Worm (Caenorhabditis elegans) whole organism, midembryonic: Measurements from ENCODE around the gene fbxa-7.
"Not testable (repeated sequence)": the region's sequence is repeated elsewhere in the genome, so short reads cannot be mapped to it uniquely, and the experiment has no call there.

ENCODE experiments used
- T22C8.4 ChIP-seq: fragments of 200-800 bp; sonication (Bioruptor generic); IDR thresholded peaks from 2 replicates; pipeline ENCODE4 v1.3.6; 2022; ENCODE audit warnings: missing genetic modification characterization, missing compliant biosample characterization
- cog-1 ChIP-seq: sonication (generic microtip); optimal IDR thresholded peaks from 2 replicates; lab custom pipeline; 2016; ENCODE audit warnings: missing genetic modification characterization, missing compliant biosample characterization
- flt-1 ChIP-seq: fragments of 200-800 bp; sonication (Bioruptor generic); IDR thresholded peaks from 2 replicates; pipeline ENCODE4 v1.3.6; 2022; ENCODE audit warnings: missing genetic modification characterization, missing compliant biosample characterization
- klf-2 ChIP-seq: fragments of 200-800 bp; sonication (Bioruptor generic); conservative IDR thresholded peaks from 2 replicates; pipeline ENCODE4 v1.3.6; 2022; ENCODE audit warnings: missing genetic modification reagents, missing genetic modification characterization, missing compliant biosample characterization
- med-1 ChIP-seq: sonication (generic microtip); optimal IDR thresholded peaks from 2 replicates; lab custom pipeline; 2017; ENCODE audit warnings: missing genetic modification characterization, mild to moderate bottlenecking, missing compliant biosample characterization, antibody characterized with exemption, missing genetic modification reagents; ENCODE audit not compliant: insufficient read depth
- ref-1 ChIP-seq: fragments of 200-800 bp; sonication (Bioruptor generic); conservative IDR thresholded peaks from 2 replicates; pipeline ENCODE4 v1.3.6; 2022; ENCODE audit warnings: missing genetic modification reagents, missing genetic modification characterization, missing compliant biosample characterization
- tab-1 ChIP-seq: fragments of 200-800 bp; sonication (Bioruptor generic); IDR thresholded peaks from 2 replicates; pipeline ENCODE4 v1.3.6; 2022; ENCODE audit warnings: missing genetic modification characterization, missing compliant biosample characterization
- ztf-23 ChIP-seq: fragments of 200-800 bp; sonication (Bioruptor generic); IDR thresholded peaks from 2 replicates; pipeline ENCODE4 v1.3.6; 2022; ENCODE audit warnings: missing genetic modification reagents, missing genetic modification characterization, missing compliant biosample characterization
- ztf-29 ChIP-seq: fragments of 200-800 bp; sonication (Bioruptor generic); IDR thresholded peaks from 2 replicates; pipeline ENCODE4 v1.3.6; 2022; ENCODE audit warnings: missing genetic modification reagents, missing genetic modification characterization, missing compliant biosample characterization

The fbxa-7 gene

DNA sequence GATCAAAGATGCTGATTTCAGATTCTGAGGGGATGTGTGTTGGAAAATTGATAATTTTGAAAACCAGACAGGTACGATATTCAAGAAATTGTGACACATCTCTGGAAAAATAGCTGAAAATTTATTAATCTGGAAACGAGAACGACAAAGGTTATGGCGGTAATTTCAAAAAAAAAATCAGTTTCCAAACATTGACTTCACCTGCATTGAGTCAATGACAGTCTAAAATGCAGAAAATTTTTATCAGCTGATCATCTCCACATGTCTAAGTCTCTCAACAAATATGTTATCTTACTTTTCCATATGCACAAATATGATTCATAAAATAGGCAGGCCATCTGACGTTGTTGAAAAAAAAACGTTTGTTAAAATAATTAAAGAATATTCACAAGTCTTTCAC is 20.8 kb upstream of the fbxa-7 start, which contains the start of gene fbxa-48:
fbxa-48 (minus strand) TSS at position 101 of the 400 bp plus-strand sequence.
- TF ChIP-seq cog-1 (tag; lab: Kevin White, UChicago) (no peak), ref-1 (GFP tag; lab: Robert Waterston, UW) (no peak), ztf-29 (GFP tag; lab: Robert Waterston, UW) (no peak), med-1 (GFP tag; lab: Kevin White, UChicago) (no peak), tab-1 (GFP tag; lab: Robert Waterston, UW) (no peak), ztf-23 (GFP tag; lab: Robert Waterston, UW) (no peak), flt-1 (GFP tag; lab: Robert Waterston, UW) (no peak), klf-2 (GFP tag; lab: Robert Waterston, UW) (no peak), T22C8.4 (GFP tag; lab: Robert Waterston, UW) (no peak)

DNA sequence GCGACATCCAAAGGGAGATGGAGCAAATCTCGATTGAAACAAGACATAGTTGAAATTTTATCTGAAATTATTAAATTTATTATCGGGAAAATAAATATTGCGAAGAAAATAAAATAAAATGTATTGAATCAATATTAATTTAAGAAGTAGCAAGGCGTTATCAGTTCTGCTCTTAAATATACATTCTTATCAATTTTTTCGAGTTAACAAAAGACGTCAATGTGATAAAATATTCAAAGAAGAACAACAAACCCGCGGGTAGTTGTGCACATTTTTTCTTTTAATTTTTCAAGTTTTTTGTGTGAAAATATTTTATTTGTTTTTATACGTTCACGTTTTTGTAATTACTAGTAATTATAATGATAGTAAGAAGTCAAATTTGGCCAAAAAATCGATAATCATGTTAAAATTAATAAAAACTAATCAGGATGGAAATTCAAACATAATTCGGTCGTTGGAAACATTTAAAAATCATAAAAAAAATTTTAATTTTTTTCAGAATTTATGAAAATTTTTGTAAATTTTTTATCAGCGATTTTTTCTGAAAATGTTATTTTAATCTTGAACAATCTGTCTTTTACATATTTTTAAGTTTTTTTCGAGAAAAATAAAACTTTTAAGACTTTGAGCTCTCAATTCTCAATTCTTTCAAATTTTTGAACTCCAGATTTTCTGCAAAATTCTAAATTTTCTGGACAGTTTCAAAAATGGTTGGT is 14.9 kb upstream of the fbxa-7 start, which contains the start of gene fbxa-9:
fbxa-9 (plus strand) TSS at position 666 of the 716 bp plus-strand sequence.
- TF ChIP-seq ztf-29 (GFP tag; lab: Robert Waterston, UW) = no peak

DNA sequence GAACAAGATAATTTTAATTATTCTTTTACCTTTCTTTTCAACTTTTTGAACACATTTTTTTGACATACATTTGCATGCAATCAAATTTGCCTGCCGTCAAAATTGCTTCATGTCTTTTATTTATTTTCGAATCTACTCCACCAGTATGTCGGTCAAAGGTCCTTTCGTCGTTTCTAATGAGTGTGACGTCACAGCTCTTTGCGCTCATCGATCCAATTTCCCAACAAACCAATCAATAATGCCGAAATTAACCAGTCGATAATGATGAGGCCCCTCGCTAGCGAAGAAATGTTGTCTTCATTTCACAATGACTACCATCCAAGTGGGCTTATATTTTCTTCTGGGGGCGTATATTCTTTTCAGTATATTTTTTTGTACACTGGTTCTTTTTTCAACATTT is 11.7 kb upstream of the fbxa-7 start, which contains the start of gene Y54F10BM.6:
Y54F10BM.6 (plus strand) TSS at position 301 of the 400 bp plus-strand sequence.
- TF ChIP-seq ref-1 (GFP tag; lab: Robert Waterston, UW) (no peak), med-1 (GFP tag; lab: Kevin White, UChicago) (no peak), ztf-23 (GFP tag; lab: Robert Waterston, UW) (no peak), klf-2 (GFP tag; lab: Robert Waterston, UW) (no peak), T22C8.4 (GFP tag; lab: Robert Waterston, UW) (no peak), tab-1 (GFP tag; lab: Robert Waterston, UW) (no peak), ztf-29 (GFP tag; lab: Robert Waterston, UW) (no peak), cog-1 (tag; lab: Kevin White, UChicago) (no peak), flt-1 (GFP tag; lab: Robert Waterston, UW) (no peak)

DNA sequence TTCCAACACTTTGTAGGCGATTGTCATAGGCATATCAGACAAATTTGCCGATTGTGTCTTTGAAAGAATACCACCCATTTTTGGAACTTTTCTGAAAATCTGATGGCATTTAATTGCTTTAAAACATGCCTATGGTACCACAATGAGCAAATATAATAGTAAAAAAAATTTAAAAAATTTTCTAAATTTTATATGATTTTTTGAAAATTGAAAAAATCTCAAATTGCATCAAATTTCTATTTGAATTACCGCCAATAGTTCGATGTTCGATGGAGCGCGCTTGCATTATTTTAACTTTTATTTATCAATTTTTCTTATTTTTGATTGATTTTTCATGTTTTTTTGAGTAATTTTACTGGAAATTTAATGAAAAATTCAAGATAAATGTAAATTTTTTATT is 10.1 kb upstream of the fbxa-7 start, which contains the start of gene fbxa-42:
fbxa-42 (minus strand) TSS at position 101 of the 400 bp plus-strand sequence.
- not testable (repeated sequence) for TF ChIP-seq T22C8.4 (GFP tag; lab: Robert Waterston, UW); med-1 (GFP tag; lab: Kevin White, UChicago); flt-1 (GFP tag; lab: Robert Waterston, UW)

DNA sequence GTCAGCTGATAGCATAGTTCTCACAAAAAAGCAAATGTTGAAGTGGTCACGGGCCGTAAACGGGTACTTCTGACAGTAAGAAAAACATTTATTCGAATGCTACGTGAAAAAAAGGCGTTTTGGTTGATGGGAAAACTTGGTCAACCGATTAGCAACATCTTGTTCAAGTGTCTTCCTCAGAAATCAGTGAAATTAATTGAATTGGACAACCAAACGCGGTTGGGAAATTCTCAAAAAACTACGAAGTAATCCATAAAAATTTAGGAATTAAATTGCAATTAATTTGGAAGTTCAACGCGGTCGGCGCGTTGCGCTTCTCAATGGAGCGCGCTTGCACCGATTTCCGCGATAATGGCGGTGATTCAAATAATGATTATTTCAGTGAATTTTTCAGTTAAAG is 8.1 kb upstream of the fbxa-7 start:
- TF ChIP-seq cog-1 (tag; lab: Kevin White, UChicago) (no peak), ztf-23 (GFP tag; lab: Robert Waterston, UW) (no peak), ref-1 (GFP tag; lab: Robert Waterston, UW) (no peak), klf-2 (GFP tag; lab: Robert Waterston, UW) (no peak), T22C8.4 (GFP tag; lab: Robert Waterston, UW) (no peak), med-1 (GFP tag; lab: Kevin White, UChicago) (no peak), ztf-29 (GFP tag; lab: Robert Waterston, UW) (no peak), flt-1 (GFP tag; lab: Robert Waterston, UW) (no peak), tab-1 (GFP tag; lab: Robert Waterston, UW) (no peak)

DNA sequence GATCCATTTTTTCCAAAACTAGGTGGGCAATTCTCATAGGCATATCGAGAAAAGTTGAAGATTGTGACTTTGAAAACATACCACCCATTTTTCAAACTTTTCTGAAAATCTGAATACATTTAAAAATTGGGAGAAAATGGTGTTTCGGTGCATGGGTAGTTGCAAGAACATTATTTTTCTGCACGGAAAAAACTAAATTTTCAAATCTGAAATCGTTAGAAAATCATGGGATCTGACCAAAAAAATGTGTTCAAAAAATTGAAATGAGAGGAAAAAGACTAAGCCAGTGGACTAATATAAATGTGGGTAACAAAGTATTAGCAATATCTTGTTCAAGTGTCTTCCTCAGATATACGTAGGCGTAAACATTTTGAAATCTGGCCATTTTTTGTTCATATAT is 7.6 kb upstream of the fbxa-7 start, which contains the start of gene fbxa-43:
fbxa-43 (minus strand) TSS at position 101 of the 400 bp plus-strand sequence.
- TF ChIP-seq ztf-29 (GFP tag; lab: Robert Waterston, UW) (no peak), flt-1 (GFP tag; lab: Robert Waterston, UW) (no peak), klf-2 (GFP tag; lab: Robert Waterston, UW) (no peak), cog-1 (tag; lab: Kevin White, UChicago) (no peak), med-1 (GFP tag; lab: Kevin White, UChicago) (no peak), T22C8.4 (GFP tag; lab: Robert Waterston, UW) (no peak), ztf-23 (GFP tag; lab: Robert Waterston, UW) (no peak), ref-1 (GFP tag; lab: Robert Waterston, UW) (no peak), tab-1 (GFP tag; lab: Robert Waterston, UW) (no peak)

DNA sequence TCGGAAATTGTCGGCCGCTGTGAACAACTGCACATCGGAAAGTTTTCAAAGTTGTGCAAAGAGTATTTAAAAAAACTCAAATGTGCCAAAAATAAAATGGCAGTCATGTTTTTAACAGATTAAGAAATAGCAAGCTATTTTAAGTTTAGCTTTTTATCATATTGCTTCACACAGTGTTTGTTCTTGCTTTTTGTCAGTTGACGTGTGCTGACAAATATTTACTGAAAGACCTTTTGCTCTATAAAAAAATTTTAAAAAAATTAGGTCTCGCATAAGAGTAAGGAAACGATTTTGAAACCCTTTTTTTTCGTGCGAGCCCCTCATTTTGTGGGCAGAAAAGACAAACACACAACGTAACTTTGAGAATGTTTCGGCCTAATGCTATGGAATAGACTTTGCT is 4.3 kb upstream of the fbxa-7 start, which contains the start of gene fbxa-71:
fbxa-71 (plus strand) TSS at position 301 of the 400 bp plus-strand sequence.
- TF ChIP-seq ztf-29 (GFP tag; lab: Robert Waterston, UW) (no peak), ref-1 (GFP tag; lab: Robert Waterston, UW) (no peak), ztf-23 (GFP tag; lab: Robert Waterston, UW) (no peak)

DNA sequence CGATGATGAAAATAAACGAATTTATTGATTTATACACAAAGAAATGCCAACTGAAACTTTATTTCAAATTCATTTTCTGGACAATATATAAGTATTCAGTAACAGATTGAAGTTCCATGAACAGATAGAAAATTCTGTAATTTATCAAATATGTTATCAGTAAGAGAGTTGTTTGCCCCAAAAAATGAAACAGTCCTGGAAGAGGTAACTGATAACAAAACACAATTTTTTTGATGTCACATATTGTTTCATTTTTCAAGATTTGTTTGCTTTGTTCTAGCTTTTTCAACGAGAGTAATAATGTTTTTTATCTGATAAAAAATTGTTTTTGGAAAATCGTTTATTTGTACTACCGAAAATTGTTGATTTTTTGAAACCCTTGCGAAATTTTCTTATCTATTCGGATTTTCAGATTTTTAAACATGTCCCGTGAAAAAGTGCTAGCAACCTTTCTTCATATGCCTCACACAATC is 1.8 kb upstream of the fbxa-7 start, which contains the start of gene fbxa-73:
fbxa-73 (plus strand) TSS at position 423 of the 473 bp plus-strand sequence.
- TF ChIP-seq cog-1 (tag; lab: Kevin White, UChicago) (no peak), klf-2 (GFP tag; lab: Robert Waterston, UW) (no peak), ref-1 (GFP tag; lab: Robert Waterston, UW) (no peak), flt-1 (GFP tag; lab: Robert Waterston, UW) (no peak), T22C8.4 (GFP tag; lab: Robert Waterston, UW) (no peak)

DNA sequence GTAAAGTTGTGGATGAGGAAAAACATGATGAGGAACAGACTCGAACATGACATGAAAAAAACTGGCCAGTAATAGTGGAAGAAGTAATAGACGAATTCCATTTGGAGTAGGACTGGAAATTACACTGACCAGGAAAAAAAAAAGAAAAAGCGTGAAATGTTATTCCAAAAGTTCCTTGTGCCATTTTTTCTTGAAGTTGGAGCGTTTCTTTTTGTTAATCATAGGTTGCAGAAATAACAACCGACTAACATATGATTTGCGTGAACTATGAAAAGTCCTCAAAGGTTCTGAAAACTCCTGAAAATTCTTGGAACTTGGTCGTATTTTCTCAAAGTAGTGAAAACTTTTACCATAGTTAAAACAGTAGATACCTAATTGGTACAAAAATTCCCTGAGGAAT is 5.5 kb downstream of the fbxa-7 start, which contains the start of gene srd-67:
srd-67 (minus strand) TSS at position 101 of the 400 bp plus-strand sequence.
- TF ChIP-seq ztf-29 (GFP tag; lab: Robert Waterston, UW) (no peak), cog-1 (tag; lab: Kevin White, UChicago) (no peak), T22C8.4 (GFP tag; lab: Robert Waterston, UW) (no peak), ztf-23 (GFP tag; lab: Robert Waterston, UW) (no peak), ref-1 (GFP tag; lab: Robert Waterston, UW) (no peak), klf-2 (GFP tag; lab: Robert Waterston, UW) (no peak), med-1 (GFP tag; lab: Kevin White, UChicago) (no peak), tab-1 (GFP tag; lab: Robert Waterston, UW) (no peak), flt-1 (GFP tag; lab: Robert Waterston, UW) (no peak)
